Fruit fly (Drosophila melanogaster) whole organism, embryonic: ENCODE results near the gene SpdS.

Experiments
- Adf1 ChIP-seq: fragments of 200-800 bp; sonication (Bioruptor generic); IDR thresholded peaks from 2 replicates; pipeline ENCODE4 v1.3.6; 2022; ENCODE audit warnings: missing biosample characterization, missing genetic modification characterization
- B-H1 ChIP-seq: fragments of 200-800 bp; sonication (Bioruptor generic); IDR thresholded peaks from 3 replicates; pipeline ENCODE4 v1.3.6; 2022; ENCODE audit warnings: missing biosample characterization, missing genetic modification characterization
- CG10147 ChIP-seq: fragments of 200-800 bp; sonication (Bioruptor generic); optimal IDR thresholded peaks from 2 replicates; lab custom pipeline; 2019; ENCODE audit warnings: missing biosample characterization, mild to moderate bottlenecking, missing genetic modification characterization, moderate library complexity
- CG10431 ChIP-seq: fragments of 200-800 bp; sonication (Bioruptor generic); optimal IDR thresholded peaks from 3 replicates; lab custom pipeline; 2018; ENCODE audit warnings: missing biosample characterization, mild to moderate bottlenecking, missing genetic modification characterization
- CG12071 ChIP-seq: fragments of 200-800 bp; sonication (Bioruptor generic); optimal IDR thresholded peaks from 3 replicates; lab custom pipeline; 2018; ENCODE audit warnings: missing biosample characterization, mild to moderate bottlenecking, missing genetic modification characterization
- CG12236 ChIP-seq: fragments of 200-800 bp; sonication (Bioruptor generic); optimal IDR thresholded peaks from 2 replicates; lab custom pipeline; 2016; ENCODE audit warnings: missing biosample characterization, missing genetic modification characterization
- CG12659 ChIP-seq: fragments of 200-800 bp; sonication (Bioruptor generic); optimal IDR thresholded peaks from 3 replicates; lab custom pipeline; 2017; ENCODE audit warnings: mild to moderate bottlenecking, missing biosample characterization, missing genetic modification reagents, missing genetic modification characterization
- CG13296 ChIP-seq: fragments of 200-800 bp; sonication (Bioruptor generic); optimal IDR thresholded peaks from 3 replicates; lab custom pipeline; 2018; ENCODE audit warnings: missing biosample characterization, mild to moderate bottlenecking, missing genetic modification characterization
- CG13424 ChIP-seq: fragments of 200-800 bp; sonication (Bioruptor generic); optimal IDR thresholded peaks from 2 replicates; lab custom pipeline; 2019; ENCODE audit warnings: missing biosample characterization, mild to moderate bottlenecking, missing genetic modification characterization, moderate library complexity
- CG14710 ChIP-seq: fragments of 200-800 bp; sonication (Bioruptor generic); optimal IDR thresholded peaks from 3 replicates; lab custom pipeline; 2019; ENCODE audit warnings: missing biosample characterization, mild to moderate bottlenecking, missing genetic modification characterization, moderate library complexity
- CG17186 ChIP-seq: fragments of 200-800 bp; sonication (Bioruptor generic); optimal IDR thresholded peaks from 3 replicates; lab custom pipeline; 2017; ENCODE audit warnings: missing biosample characterization, missing genetic modification reagents, missing genetic modification characterization
- CG18011 ChIP-seq: fragments of 200-800 bp; sonication (Bioruptor generic); optimal IDR thresholded peaks from 2 replicates; lab custom pipeline; 2017; ENCODE audit warnings: missing biosample characterization, missing genetic modification characterization, mild to moderate bottlenecking, moderate library complexity, missing genotype
- CG30020 ChIP-seq: fragments of 200-800 bp; optimal IDR thresholded peaks from 2 replicates; lab custom pipeline; 2019; ENCODE audit warnings: missing biosample characterization, mild to moderate bottlenecking, missing genetic modification characterization, moderate library complexity
- CG31388 ChIP-seq: fragments of 200-800 bp; sonication (Bioruptor generic); optimal IDR thresholded peaks from 2 replicates; lab custom pipeline; 2016; ENCODE audit warnings: missing biosample characterization, missing genetic modification characterization
- CG33213 ChIP-seq: fragments of 200-800 bp; sonication (Bioruptor generic); optimal IDR thresholded peaks from 3 replicates; lab custom pipeline; 2016; ENCODE audit warnings: missing biosample characterization, missing genetic modification characterization
- CG4707 ChIP-seq: fragments of 200-800 bp; sonication (Bioruptor generic); optimal IDR thresholded peaks from 2 replicates; lab custom pipeline; 2018; ENCODE audit warnings: missing biosample characterization, mild to moderate bottlenecking, missing genetic modification characterization, moderate library complexity
- CG4730 ChIP-seq: fragments of 200-800 bp; sonication (Bioruptor generic); IDR thresholded peaks from 2 replicates; pipeline ENCODE4 v1.3.6; 2022; ENCODE audit warnings: missing biosample characterization, missing genetic modification characterization
- CG4820 ChIP-seq: fragments of 200-800 bp; sonication (Bioruptor generic); optimal IDR thresholded peaks from 3 replicates; lab custom pipeline; 2016; ENCODE audit warnings: missing biosample characterization, missing genetic modification characterization
- CG6813 ChIP-seq: fragments of 200-800 bp; sonication (Bioruptor generic); optimal IDR thresholded peaks from 2 replicates; lab custom pipeline; 2017; ENCODE audit warnings: missing biosample characterization, missing genetic modification characterization, mild to moderate bottlenecking, moderate library complexity, missing genetic modification reagents
- CG9437 ChIP-seq: fragments of 200-800 bp; sonication (Bioruptor generic); optimal IDR thresholded peaks from 2 replicates; lab custom pipeline; 2018; ENCODE audit warnings: missing biosample characterization, mild to moderate bottlenecking, missing genetic modification characterization
- CG9609 ChIP-seq: fragments of 200-800 bp; sonication (Bioruptor generic); optimal IDR thresholded peaks from 3 replicates; lab custom pipeline; 2016; ENCODE audit warnings: missing biosample characterization, missing genetic modification characterization
- Camta ChIP-seq: fragments of 200-800 bp; sonication (Bioruptor generic); optimal IDR thresholded peaks from 2 replicates; lab custom pipeline; 2016; ENCODE audit warnings: missing biosample characterization, missing genetic modification characterization
- CrebB ChIP-seq: fragments of 200-800 bp; sonication (Bioruptor generic); optimal IDR thresholded peaks from 3 replicates; lab custom pipeline; 2018; ENCODE audit warnings: missing biosample characterization, mild to moderate bottlenecking, missing genetic modification characterization
- D19A ChIP-seq: fragments of 200-800 bp; optimal IDR thresholded peaks from 3 replicates; lab custom pipeline; 2019; ENCODE audit warnings: missing biosample characterization, mild to moderate bottlenecking, missing genetic modification characterization, moderate library complexity
- Dbx ChIP-seq: fragments of 200-800 bp; sonication (Bioruptor generic); IDR thresholded peaks from 3 replicates; pipeline ENCODE4 v1.3.6; 2022; ENCODE audit warnings: missing biosample characterization, missing genetic modification characterization
- Dip3 ChIP-seq: fragments of 200-800 bp; sonication (Bioruptor generic); optimal IDR thresholded peaks from 3 replicates; lab custom pipeline; 2016; ENCODE audit warnings: missing biosample characterization, missing genetic modification characterization
- Doc2 ChIP-seq: fragments of 200-800 bp; sonication (Bioruptor generic); IDR thresholded peaks from 2 replicates; pipeline ENCODE4 v1.3.6; 2022; ENCODE audit warnings: missing biosample characterization, missing genetic modification characterization
- Hand ChIP-seq: fragments of 200-800 bp; sonication (Bioruptor generic); optimal IDR thresholded peaks from 2 replicates; lab custom pipeline; 2017; ENCODE audit warnings: mild to moderate bottlenecking, missing biosample characterization, missing genetic modification reagents, missing genetic modification characterization
- Hmx ChIP-seq: fragments of 200-800 bp; sonication (Bioruptor generic); optimal IDR thresholded peaks from 2 replicates; lab custom pipeline; 2016; ENCODE audit warnings: missing biosample characterization, missing genetic modification characterization
- Lhr ChIP-seq: fragments of 200-800 bp; sonication (Bioruptor generic); optimal IDR thresholded peaks from 3 replicates; lab custom pipeline; 2017; ENCODE audit warnings: mild to moderate bottlenecking, missing biosample characterization, missing genetic modification reagents, missing genetic modification characterization
- Mes4 ChIP-seq: fragments of 200-800 bp; sonication (Bioruptor generic); optimal IDR thresholded peaks from 2 replicates; lab custom pipeline; 2016; ENCODE audit warnings: missing biosample characterization, missing genetic modification characterization
- NC2α ChIP-seq: fragments of 200-800 bp; sonication (Bioruptor generic); optimal IDR thresholded peaks from 2 replicates; lab custom pipeline; 2016; ENCODE audit warnings: missing biosample characterization, missing genetic modification characterization
- Scr ChIP-seq: fragments of 200-800 bp; sonication (Bioruptor generic); IDR thresholded peaks from 2 replicates; pipeline ENCODE4 v1.3.6; 2022; ENCODE audit warnings: missing biosample characterization, missing genetic modification characterization; ENCODE audit not compliant: partially characterized antibody
- bcd ChIP-seq: fragments of 200-800 bp; sonication (Bioruptor generic); optimal IDR thresholded peaks from 2 replicates; lab custom pipeline; 2017; ENCODE audit warnings: missing biosample characterization, mild to moderate bottlenecking, missing genetic modification characterization
- bigmax ChIP-seq: fragments of 200-800 bp; sonication (Bioruptor generic); optimal IDR thresholded peaks from 2 replicates; lab custom pipeline; 2018; ENCODE audit warnings: missing biosample characterization, mild to moderate bottlenecking, missing genetic modification characterization
- crc ChIP-seq: fragments of 200-800 bp; sonication (Bioruptor generic); optimal IDR thresholded peaks from 2 replicates; lab custom pipeline; 2016; ENCODE audit warnings: missing biosample characterization, missing genetic modification characterization
- cwo ChIP-seq: fragments of 200-800 bp; sonication (Bioruptor generic); optimal IDR thresholded peaks from 3 replicates; lab custom pipeline; 2017; ENCODE audit warnings: missing biosample characterization, missing genetic modification characterization, mild to moderate bottlenecking, moderate library complexity, missing genetic modification reagents
- gem ChIP-seq: fragments of 200-800 bp; sonication (Bioruptor generic); optimal IDR thresholded peaks from 2 replicates; lab custom pipeline; 2019; ENCODE audit warnings: missing biosample characterization, mild to moderate bottlenecking, missing genetic modification characterization, moderate library complexity
- hbn ChIP-seq: fragments of 200-800 bp; sonication (Bioruptor generic); IDR thresholded peaks from 2 replicates; pipeline ENCODE4 v1.3.6; 2022; ENCODE audit warnings: missing biosample characterization, missing genetic modification characterization; ENCODE audit not compliant: partially characterized antibody
- hth ChIP-seq: fragments of >200 bp; optimal IDR thresholded peaks from 2 replicates; lab custom pipeline; 2017; ENCODE audit warnings: inconsistent platforms
- insv ChIP-seq, 2 experiments: fragments of 200-800 bp; sonication (Bioruptor generic); optimal IDR thresholded peaks; 3 replicates each; lab custom pipeline; 2016 to 2018; ENCODE audit warnings: missing biosample characterization in 2 of 2, missing genetic modification characterization in 2 of 2
- lab ChIP-seq: fragments of 200-800 bp; sonication (Bioruptor generic); optimal IDR thresholded peaks from 3 replicates; lab custom pipeline; 2017; ENCODE audit warnings: missing biosample characterization, missing genetic modification characterization, mild to moderate bottlenecking, moderate library complexity, missing genetic modification reagents
- lola ChIP-seq, 3 experiments: fragments of >200 bp in 2 of 3; fragments of 200-800 bp in 1 of 3; sonication (Bioruptor generic) in 1 of 3; optimal IDR thresholded peaks; 2 replicates each; lab custom pipeline; 2017 to 2019; ENCODE audit warnings: missing biosample characterization in 3 of 3, missing genetic modification characterization in 3 of 3, mild to moderate bottlenecking in 1 of 3, moderate library complexity in 1 of 3
- lov ChIP-seq, 2 experiments: fragments of 200-800 bp in 1 of 2; fragments of >200 bp in 1 of 2; sonication (Bioruptor generic) in 1 of 2; IDR thresholded peaks in 1 of 2; optimal IDR thresholded peaks in 1 of 2; 2 replicates in 1 of 2; 3 replicates in 1 of 2; pipeline versions ENCODE4 v1.3.6 to Lab custom; 2017 to 2022; ENCODE audit warnings: missing biosample characterization in 1 of 2, missing genetic modification characterization in 1 of 2
- nerfin-1 ChIP-seq: fragments of 200-800 bp; sonication (Bioruptor generic); optimal IDR thresholded peaks from 3 replicates; lab custom pipeline; 2019; ENCODE audit warnings: missing biosample characterization, mild to moderate bottlenecking, missing genetic modification characterization, moderate library complexity
- pzg ChIP-seq: fragments of 200-800 bp; sonication (Bioruptor generic); optimal IDR thresholded peaks from 3 replicates; lab custom pipeline; 2018; ENCODE audit warnings: missing biosample characterization, mild to moderate bottlenecking, missing genetic modification characterization, moderate library complexity
- sim ChIP-seq: fragments of 200-800 bp; sonication (Bioruptor generic); IDR thresholded peaks from 2 replicates; pipeline ENCODE4 v1.3.6; 2022; ENCODE audit warnings: missing biosample characterization, missing genetic modification characterization
- tin ChIP-seq: fragments of 200-800 bp; sonication (Bioruptor generic); optimal IDR thresholded peaks from 3 replicates; lab custom pipeline; 2016; ENCODE audit warnings: missing biosample characterization, missing genetic modification characterization
- zen ChIP-seq: fragments of 200-800 bp; sonication (Bioruptor generic); optimal IDR thresholded peaks from 3 replicates; lab custom pipeline; 2018; ENCODE audit warnings: missing biosample characterization, mild to moderate bottlenecking, missing genetic modification characterization, moderate library complexity

The SpdS gene

dm6 chr3R:9677734-9678341 is 46.4 kb downstream of the SpdS start, which contains the start of gene p23 (continued):
- TF ChIP-seq CG14710 (tag; lab: Kevin White, UChicago) (peak; percentile 66), Hand (no peak), Hmx (GFP tag; lab: Kevin White, UChicago) (no peak), NC2α (no peak), Doc2 (GFP tag; lab: Robert Waterston, UW) (no peak), CrebB (no peak), CG4730 (no peak), CG10431 (GFP tag; lab: Kevin White, UChicago) (no peak), bcd (GFP tag; lab: Kevin White, UChicago) (no peak), CG9609 (GFP tag; lab: Kevin White, UChicago) (no peak), Dbx (peak; percentile 60; the same call in 2 of the 3 replicates), Dip3 (GFP tag; lab: Kevin White, UChicago) (no peak), hbn (GFP tag; lab: Robert Waterston, UW) (0 out of 2 replicates have a peak, but pooled peaks have one; percentile 40), sim (GFP tag; lab: Robert Waterston, UW) (no peak), Camta (no peak), CG9437 (peak; percentile 58), tin (GFP tag; lab: Kevin White, UChicago) (no peak), bigmax (GFP tag; lab: Kevin White, UChicago) (peak; percentile 96), D19A (tag; lab: Kevin White, UChicago) (no peak), gem (no peak), CG33213 (GFP tag; lab: Kevin White, UChicago) (peak; percentile 69), CG13296 (GFP tag; lab: Kevin White, UChicago) (no peak), CG12071 (GFP tag; lab: Kevin White, UChicago) (no peak), CG4707 (GFP tag; lab: Kevin White, UChicago) (no peak), CG18011 (GFP tag; lab: Kevin White, UChicago) (no peak), lab (GFP tag; lab: Kevin White, UChicago) (no peak), lola (GFP tag; optimal IDR thresholded peaks at IDR 0.05; lab: Kevin White, UChicago) (no peak), CG6813 (GFP tag; lab: Kevin White, UChicago) (no peak), CG30020 (tag; lab: Kevin White, UChicago) (no peak), CG12659 (GFP tag; lab: Kevin White, UChicago) (peak; percentile 66), cwo (GFP tag; lab: Kevin White, UChicago) (no peak), Scr (peak; percentile 43; the same call in 1 of the 2 replicates), Lhr (GFP tag; lab: Kevin White, UChicago) (peak; percentile 92), Adf1 (no peak), insv (GFP tag; optimal IDR thresholded peaks at IDR 0.05; lab: Kevin White, UChicago) (peak in 1 of 2 experiments; percentile 29), CG12236 (no peak), crc (no peak), CG17186 (peak; percentile 33), zen (tag; lab: Kevin White, UChicago) (no peak), B-H1 (no peak), pzg (GFP tag; lab: Kevin White, UChicago) (peak; percentile 97), CG4820 (no peak), hth (lab: Kevin White, UChicago) (no peak), CG10147 (no peak), nerfin-1 (tag; lab: Kevin White, UChicago) (peak; percentile 84), Mes4 (GFP tag; lab: Kevin White, UChicago) (no peak), lov (optimal IDR thresholded peaks at IDR 0.05; lab: Kevin White, UChicago) (no peak), lov (GFP tag; IDR thresholded peaks at IDR 0.05; lab: Robert Waterston, UW) (no peak), CG13424 (tag; lab: Kevin White, UChicago) (no peak), CG31388 (GFP tag; lab: Kevin White, UChicago) (no peak)
